Worm (Caenorhabditis elegans): Measurements from ENCODE around the gene clec-243.
A peak's percentile ranks its signal among the peaks of the same experiment; 100 is the strongest.

clec-243 gene

ce11 chrV:17215602-17216001, 33.2 kb downstream of the clec-243 start (continued):
- TF ChIP-seq snpc-4 (GFP tag; optimal IDR thresholded peaks at IDR 0.05) (no peak), snpc-4 (tag; optimal IDR thresholded peaks at IDR 0.05) (peak in 2 of 4 experiments; percentile 69 to 77), ekl-4 (GFP tag; IDR thresholded peaks at IDR 0.05) (no peak), madf-8 (GFP tag; conservative IDR thresholded peaks at IDR 0.05) (no peak), B0019.2 (GFP tag; conservative IDR thresholded peaks at IDR 0.05) (no peak), attf-6 (GFP tag; IDR thresholded peaks at IDR 0.05) (0 out of 2 replicates have a peak, but pooled peaks have one; percentile 24), ets-4 (GFP tag; optimal IDR thresholded peaks at IDR 0.05) (no peak), ama-1 (optimal IDR thresholded peaks at IDR 0.05) (no peak), ama-1 (GFP tag; optimal IDR thresholded peaks at IDR 0.05) (no peak)

ce11 chrV:17212743-17213142, 36.1 kb downstream of the clec-243 start, which contains the start of gene srh-113:
TSS of gene srh-113 (plus strand) at chrV:17213043.
- TF ChIP-seq nhr-90 (tag; optimal IDR thresholded peaks at IDR 0.05) (no peak), lin-54 (GFP tag; optimal IDR thresholded peaks at IDR 0.05) (no peak), dpl-1 (GFP tag; optimal IDR thresholded peaks at IDR 0.05) (no peak), F10E7.11 (tag; optimal IDR thresholded peaks at IDR 0.05) (no peak), ceh-91 (GFP tag; IDR thresholded peaks at IDR 0.05) (no peak), lag-1 (GFP tag; IDR thresholded peaks at IDR 0.05) (no peak), F23B12.7 (tag; optimal IDR thresholded peaks at IDR 0.05; ENCODE audit: insufficient read depth) (no peak), ama-1 (optimal IDR thresholded peaks at IDR 0.05) (no peak), ama-1 (GFP tag; optimal IDR thresholded peaks at IDR 0.05) (no peak), let-526 (GFP tag; IDR thresholded peaks at IDR 0.05) (no peak), sptf-2 (GFP tag; optimal IDR thresholded peaks at IDR 0.05) (no peak), lsy-27 (tag; optimal IDR thresholded peaks at IDR 0.05; ENCODE audit: borderline replicate concordance, insufficient read depth) (no peak), ceh-79 (tag; optimal IDR thresholded peaks at IDR 0.05) (no peak)

ce11 chrV:17211989-17212731, 36.7 kb downstream of the clec-243 start, which contains the start of gene srh-236:
TSS of gene srh-236 (minus strand) at chrV:17212039.
- TF ChIP-seq him-1 (tag; optimal IDR thresholded peaks at IDR 0.05) (no peak), snpc-4 (GFP tag; optimal IDR thresholded peaks at IDR 0.05) (no peak), snpc-4 (tag; optimal IDR thresholded peaks at IDR 0.05) (peak in 2 of 4 experiments; percentile 35), egrh-3 (GFP tag; IDR thresholded peaks at IDR 0.05) (peak; percentile 45; the same call in 1 of the 2 replicates), F37B4.10 (GFP tag; IDR thresholded peaks at IDR 0.05) (0 out of 2 replicates have a peak, but pooled peaks have one; percentile 54)

- no peak for TF ChIP-seq F52B5.7 (tag; optimal IDR thresholded peaks at IDR 0.05)
- TF ChIP-seq Y95B8A.8 (GFP tag; IDR thresholded peaks at IDR 0.05) = no peak
- no peak for TF ChIP-seq attf-5 (GFP tag; optimal IDR thresholded peaks at IDR 0.05)
- TF ChIP-seq ekl-4 (GFP tag; IDR thresholded peaks at IDR 0.05) = no peak
- no peak for TF ChIP-seq mcd-1 (GFP tag; IDR thresholded peaks at IDR 0.05)
- TF ChIP-seq zfh-2 (GFP tag; conservative IDR thresholded peaks at IDR 0.05) = no peak
- no peak for TF ChIP-seq F33H1.4 (GFP tag; IDR thresholded peaks at IDR 0.05)
- no peak for TF ChIP-seq T26A5.8 (tag; optimal IDR thresholded peaks at IDR 0.05)
- no peak for TF ChIP-seq repo-1 (tag; optimal IDR thresholded peaks at IDR 0.05)
Measured at ce11 chrV:17208045-17208444, 40.8 kb downstream of the clec-243 start, which contains the start of gene Y68A4A.13. TSS of gene Y68A4A.13 (minus strand) at chrV:17208145.

- TF ChIP-seq nhr-80 (tag; optimal IDR thresholded peaks at IDR 0.05) (no peak), F23B12.7 (tag; optimal IDR thresholded peaks at IDR 0.05; ENCODE audit: insufficient read depth) (no peak), zfh-2 (GFP tag; conservative IDR thresholded peaks at IDR 0.05) (peak; percentile 92), Y53F4B.3 (GFP tag; IDR thresholded peaks at IDR 0.05) (no peak), lin-40 (tag; optimal IDR thresholded peaks at IDR 0.05) (no peak), ztf-28 (GFP tag; IDR thresholded peaks at IDR 0.05) (no peak), ztf-3 (GFP tag; optimal IDR thresholded peaks at IDR 0.05) (no peak), attf-6 (GFP tag; IDR thresholded peaks at IDR 0.05) (no peak), hlh-12 (tag; optimal IDR thresholded peaks at IDR 0.05) (no peak), madf-3 (GFP tag; IDR thresholded peaks at IDR 0.05) (0 out of 2 replicates have a peak, but pooled peaks have one; percentile 48), ccch-3 (GFP tag; optimal IDR thresholded peaks at IDR 0.05) (no peak), lsl-1 (GFP tag; optimal IDR thresholded peaks at IDR 0.05) (no peak), lin-35 (GFP tag; optimal IDR thresholded peaks at IDR 0.05) (no peak), xnd-1 (tag; optimal IDR thresholded peaks at IDR 0.05) (no peak)
Measured at ce11 chrV:17206469-17206868, 42.3 kb downstream of the clec-243 start.
